Worm (Caenorhabditis elegans): ENCODE measurements around the gene T24C2.3.

T24C2.3 gene

ce11 chrX:14539468-14539867, 3.9 kb upstream of the T24C2.3 start:
- TF ChIP-seq nfya-2 (GFP tag; IDR thresholded peaks at IDR 0.05) (no peak), F33H1.4 (GFP tag; IDR thresholded peaks at IDR 0.05) (no peak), bed-1 (GFP tag; IDR thresholded peaks at IDR 0.05) (no peak), nhr-179 (tag; optimal IDR thresholded peaks at IDR 0.05) (no peak), Y53F4B.3 (GFP tag; IDR thresholded peaks at IDR 0.05) (no peak), pha-4 (tag; optimal IDR thresholded peaks at IDR 0.05) (peak; percentile 27), ceh-58 (GFP tag; IDR thresholded peaks at IDR 0.05) (no peak), madf-10 (tag; optimal IDR thresholded peaks at IDR 0.05) (peak; percentile 28), akir-1 (GFP tag; optimal IDR thresholded peaks at IDR 0.05) (no peak), hmg-1.2 (GFP tag; IDR thresholded peaks at IDR 0.05) (no peak), lin-54 (GFP tag; optimal IDR thresholded peaks at IDR 0.05) (no peak), K12H6.12 (tag; optimal IDR thresholded peaks at IDR 0.05) (no peak), rec-8 (tag; optimal IDR thresholded peaks at IDR 0.05) (no peak), athp-1 (tag; optimal IDR thresholded peaks at IDR 0.05) (no peak), attf-5 (GFP tag; optimal IDR thresholded peaks at IDR 0.05) (no peak), ceh-91 (GFP tag; IDR thresholded peaks at IDR 0.05) (no peak), snpc-4 (GFP tag; optimal IDR thresholded peaks at IDR 0.05) (no peak), snpc-4 (tag; optimal IDR thresholded peaks at IDR 0.05) (peak in 1 of 4 experiments; percentile 31), lin-40 (tag; optimal IDR thresholded peaks at IDR 0.05) (no peak), egl-44 (GFP tag; IDR thresholded peaks at IDR 0.05) (0 out of 2 replicates have a peak, but pooled peaks have one; percentile 20), dpff-1 (tag; optimal IDR thresholded peaks at IDR 0.05) (no peak), tbp1 (GFP tag; optimal IDR thresholded peaks at IDR 0.05) (peak; percentile 1), ztf-3 (GFP tag; optimal IDR thresholded peaks at IDR 0.05) (no peak), D2030.7 (GFP tag; IDR thresholded peaks at IDR 0.05) (no peak), ccch-3 (GFP tag; optimal IDR thresholded peaks at IDR 0.05) (no peak), lsl-1 (GFP tag; optimal IDR thresholded peaks at IDR 0.05) (no peak), Y53G8AR.9 (GFP tag; conservative IDR thresholded peaks at IDR 0.05) (no peak), mel-28 (tag; optimal IDR thresholded peaks at IDR 0.05; ENCODE audit: borderline replicate concordance) (no peak), F49E8.2 (tag; optimal IDR thresholded peaks at IDR 0.05; ENCODE audit: insufficient read depth) (no peak), mcd-1 (GFP tag; IDR thresholded peaks at IDR 0.05) (no peak), atf-7 (tag; optimal IDR thresholded peaks at IDR 0.05) (peak; percentile 46), tlf-1 (GFP tag; optimal IDR thresholded peaks at IDR 0.05) (no peak), Y79H2A.3 (GFP tag; conservative IDR thresholded peaks at IDR 0.05) (no peak), ztf-22 (GFP tag; optimal IDR thresholded peaks at IDR 0.05) (peak; percentile 37), nhr-27 (tag; optimal IDR thresholded peaks at IDR 0.05) (no peak), C17E4.6 (GFP tag; IDR thresholded peaks at IDR 0.05) (no peak), B0019.2 (GFP tag; conservative IDR thresholded peaks at IDR 0.05) (no peak), let-607 (tag; optimal IDR thresholded peaks at IDR 0.05) (peak; percentile 26 to 67), ets-4 (GFP tag; optimal IDR thresholded peaks at IDR 0.05) (peak; percentile 10), snpc-1.1 (tag; optimal IDR thresholded peaks at IDR 0.05; ENCODE audit: insufficient read depth) (no peak), dpl-1 (GFP tag; optimal IDR thresholded peaks at IDR 0.05) (no peak), snpc-3.4 (tag; optimal IDR thresholded peaks at IDR 0.05) (no peak), cebp-1 (GFP tag; IDR thresholded peaks at IDR 0.05) (peak; percentile 16; the same call in 1 of the 2 replicates), cebp-1 (tag; optimal IDR thresholded peaks at IDR 0.05) (no peak), let-526 (GFP tag; IDR thresholded peaks at IDR 0.05) (no peak), madf-8 (GFP tag; conservative IDR thresholded peaks at IDR 0.05) (no peak), F22D6.2 (tag; optimal IDR thresholded peaks at IDR 0.05) (no peak), C06A6.2 (GFP tag; conservative IDR thresholded peaks at IDR 0.05) (no peak), nhr-80 (tag; optimal IDR thresholded peaks at IDR 0.05) (peak; percentile 90)

Measured in whole organism, young adult.